Worm (Caenorhabditis elegans): ENCODE measurements around the gene ptr-13.

The ptr-13 gene

DNA sequence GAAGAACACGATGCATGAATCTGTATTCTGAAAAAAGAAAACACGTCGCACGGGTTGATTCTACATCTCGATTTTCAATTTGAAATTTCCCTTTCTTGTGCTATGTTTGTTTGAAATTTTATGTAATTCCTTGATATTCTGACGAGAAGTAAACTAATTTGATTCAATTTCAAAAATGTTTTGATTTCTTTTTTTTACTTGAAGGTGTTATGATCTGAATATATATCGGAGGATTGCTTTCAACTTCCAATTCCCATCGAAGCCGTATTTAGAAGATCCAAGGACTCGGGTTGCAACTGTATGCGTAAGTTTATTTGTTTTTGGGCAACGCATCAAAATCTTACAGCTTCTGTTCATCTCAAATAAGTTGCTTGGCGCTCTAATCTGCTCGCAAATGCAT is 34.9 kb downstream of the ptr-13 start, which contains the start of gene F40F8.1:
TSS of gene F40F8.1 (plus strand) at position 301 of the 400 bp plus-strand sequence.
- no peak for TF ChIP-seq nhr-23 (tag; optimal IDR thresholded peaks at IDR 0.05)
- no peak for TF ChIP-seq ceh-82 (tag; optimal IDR thresholded peaks at IDR 0.05)
- no peak for TF ChIP-seq aly-2 (tag; optimal IDR thresholded peaks at IDR 0.05)
- TF ChIP-seq lsy-12 (tag; optimal IDR thresholded peaks at IDR 0.05) = no peak
- TF ChIP-seq nhr-43 (tag; optimal IDR thresholded peaks at IDR 0.05; ENCODE audit: poor library complexity, severe bottlenecking) = no peak
- TF ChIP-seq lin-15B (tag; optimal IDR thresholded peaks at IDR 0.05) = no peak
- TF ChIP-seq nhr-12 (tag; optimal IDR thresholded peaks at IDR 0.05) = no peak
- TF ChIP-seq ama-1 (optimal IDR thresholded peaks at IDR 0.05) = no peak
- TF ChIP-seq ceh-28 (tag; optimal IDR thresholded peaks at IDR 0.05) = no peak
- no peak for TF ChIP-seq nhr-76 (tag; optimal IDR thresholded peaks at IDR 0.05)
- TF ChIP-seq egl-5 (tag; optimal IDR thresholded peaks at IDR 0.05) = no peak
- no peak for TF ChIP-seq nhr-237 (tag; optimal IDR thresholded peaks at IDR 0.05)
- no peak for TF ChIP-seq elt-2 (tag; optimal IDR thresholded peaks at IDR 0.05)
- no peak for TF ChIP-seq mdl-1 (tag; optimal IDR thresholded peaks at IDR 0.05)
- no peak for TF ChIP-seq sea-2 (GFP tag; optimal IDR thresholded peaks at IDR 0.05)
- no peak for TF ChIP-seq nfya-1 (tag; optimal IDR thresholded peaks at IDR 0.05; ENCODE audit: insufficient read depth)
- TF ChIP-seq nhr-25 (tag; optimal IDR thresholded peaks at IDR 0.05) = no peak
- no peak for TF ChIP-seq unc-62 (GFP tag; optimal IDR thresholded peaks at IDR 0.05)
- TF ChIP-seq fos-1 (tag; optimal IDR thresholded peaks at IDR 0.05) = no peak
- no peak for TF ChIP-seq eor-1 (tag; optimal IDR thresholded peaks at IDR 0.05)

ce11 chrII:11126312-11127000 is 35.8 kb downstream of the ptr-13 start, which contains the start of the genes rps-9 and lsm-1:
rps-9 (minus strand) TSS chrII:11126362.
lsm-1 (plus strand) TSS chrII:11126950.
- no peak for TF ChIP-seq nhr-77 (tag; optimal IDR thresholded peaks at IDR 0.05)
- no peak for TF ChIP-seq ceh-28 (tag; optimal IDR thresholded peaks at IDR 0.05)
- peak; percentile 1 for TF ChIP-seq lsy-12 (tag; optimal IDR thresholded peaks at IDR 0.05)
- TF ChIP-seq snpc-4 (tag; optimal IDR thresholded peaks at IDR 0.05) = peak; percentile 58
- no peak for TF ChIP-seq ceh-16 (tag; optimal IDR thresholded peaks at IDR 0.05)
- TF ChIP-seq egl-27 (tag; optimal IDR thresholded peaks at IDR 0.05) = no peak
- TF ChIP-seq ZK546.5 (tag; optimal IDR thresholded peaks at IDR 0.05) = no peak
- peak; percentile 65 for TF ChIP-seq nhr-25 (tag; optimal IDR thresholded peaks at IDR 0.05)
- no peak for TF ChIP-seq fos-1 (tag; optimal IDR thresholded peaks at IDR 0.05)
- peak; percentile 96 for TF ChIP-seq lin-39 (tag; optimal IDR thresholded peaks at IDR 0.05)
- no peak for TF ChIP-seq ama-1 (optimal IDR thresholded peaks at IDR 0.05)
- no peak for TF ChIP-seq nhr-12 (tag; optimal IDR thresholded peaks at IDR 0.05)
- no peak for TF ChIP-seq unc-62 (GFP tag; optimal IDR thresholded peaks at IDR 0.05)
- TF ChIP-seq jun-1 (tag; optimal IDR thresholded peaks at IDR 0.05) = no peak
- TF ChIP-seq pha-4 (tag; optimal IDR thresholded peaks at IDR 0.05) = peak; percentile 84
- TF ChIP-seq sea-2 (GFP tag; optimal IDR thresholded peaks at IDR 0.05) = no peak
- TF ChIP-seq pqm-1 (tag; optimal IDR thresholded peaks at IDR 0.05) = peak; percentile 28
- TF ChIP-seq nfya-1 (tag; optimal IDR thresholded peaks at IDR 0.05; ENCODE audit: insufficient read depth) = peak; percentile 93
- TF ChIP-seq lin-15B (tag; optimal IDR thresholded peaks at IDR 0.05) = peak; percentile 79
- no peak for TF ChIP-seq ztf-4 (tag; optimal IDR thresholded peaks at IDR 0.05)
- no peak for TF ChIP-seq R02D3.7 (tag; optimal IDR thresholded peaks at IDR 0.05)
- TF ChIP-seq tbx-2 (tag; optimal IDR thresholded peaks at IDR 0.05) = no peak
- TF ChIP-seq nhr-67 (tag; optimal IDR thresholded peaks at IDR 0.05) = no peak
- TF ChIP-seq egl-5 (tag; optimal IDR thresholded peaks at IDR 0.05) = no peak
- peak; percentile 35 for TF ChIP-seq hmg-11 (tag; optimal IDR thresholded peaks at IDR 0.05)
- no peak for TF ChIP-seq ceh-82 (tag; optimal IDR thresholded peaks at IDR 0.05)
- no peak for TF ChIP-seq mml-1 (tag; optimal IDR thresholded peaks at IDR 0.05)
- TF ChIP-seq nhr-43 (tag; optimal IDR thresholded peaks at IDR 0.05; ENCODE audit: poor library complexity, severe bottlenecking) = no peak
- TF ChIP-seq nhr-237 (tag; optimal IDR thresholded peaks at IDR 0.05) = no peak
- TF ChIP-seq fkh-2 (tag; optimal IDR thresholded peaks at IDR 0.05) = no peak
- no peak for TF ChIP-seq daf-12 (tag; optimal IDR thresholded peaks at IDR 0.05)
- TF ChIP-seq nhr-28 (tag; optimal IDR thresholded peaks at IDR 0.05) = no peak
- no peak for TF ChIP-seq eor-1 (tag; optimal IDR thresholded peaks at IDR 0.05)
- TF ChIP-seq unc-39 (tag; optimal IDR thresholded peaks at IDR 0.05) = no peak
- no peak for TF ChIP-seq ztf-11 (tag; optimal IDR thresholded peaks at IDR 0.05)
- no peak for TF ChIP-seq zag-1 (tag; optimal IDR thresholded peaks at IDR 0.05)
- TF ChIP-seq nhr-11 (tag; optimal IDR thresholded peaks at IDR 0.05) = no peak
- TF ChIP-seq elt-3 (tag; optimal IDR thresholded peaks at IDR 0.05) = no peak
- TF ChIP-seq fkh-10 (GFP tag; optimal IDR thresholded peaks at IDR 0.05) = peak; percentile 9
- TF ChIP-seq nhr-23 (tag; optimal IDR thresholded peaks at IDR 0.05) = peak; percentile 84
- TF ChIP-seq aly-2 (tag; optimal IDR thresholded peaks at IDR 0.05) = no peak
- TF ChIP-seq elt-2 (tag; optimal IDR thresholded peaks at IDR 0.05) = peak; percentile 16
- TF ChIP-seq mdl-1 (tag; optimal IDR thresholded peaks at IDR 0.05) = no peak

Measured in whole organism, L3 larva.